Worm (Caenorhabditis elegans) whole organism, L1 larva: ENCODE data around the gene F54D5.4.

Source experiments
- C34B4.2 ChIP-seq: sonication (generic microtip); optimal IDR thresholded peaks from 2 replicates; lab custom pipeline; 2017; ENCODE audit warnings: mild to moderate bottlenecking, missing genetic modification characterization, missing compliant biosample characterization
- ets-5 ChIP-seq: fragments of 200-800 bp; sonication (Bioruptor generic); IDR thresholded peaks from 2 replicates; pipeline ENCODE4 v1.3.6; 2022; ENCODE audit warnings: missing genetic modification characterization, missing compliant biosample characterization
- isw-1 ChIP-seq: fragments of 200-800 bp; sonication (Bioruptor generic); IDR thresholded peaks from 2 replicates; pipeline ENCODE4 v1.3.6; 2022; ENCODE audit warnings: missing genetic modification characterization, missing compliant biosample characterization
- lin-35 ChIP-seq, 2 experiments: fragments of 150-350 bp; optimal IDR thresholded peaks; 2 replicates each; lab custom pipeline; 2014; ENCODE audit warnings: missing biosample characterization in 2 of 2, missing genetic modification characterization in 2 of 2, missing genetic modification reagents in 2 of 2
- nhr-11 ChIP-seq: fragments of 150-350 bp; optimal IDR thresholded peaks from 2 replicates; lab custom pipeline; 2014; ENCODE audit warnings: missing biosample characterization, missing genetic modification characterization
- pax-3 ChIP-seq: fragments of 200-800 bp; sonication (Bioruptor generic); optimal IDR thresholded peaks from 2 replicates; lab custom pipeline; 2018; ENCODE audit warnings: mild to moderate bottlenecking, missing genetic modification characterization, moderate library complexity, missing compliant biosample characterization
- pqm-1 ChIP-seq: sonication (generic microtip); optimal IDR thresholded peaks from 3 replicates; lab custom pipeline; 2017; ENCODE audit warnings: missing biosample characterization, missing genetic modification characterization
- ztf-11 ChIP-seq, 2 experiments: sonication (generic microtip); optimal IDR thresholded peaks; 2 replicates each; lab custom pipeline; 2016 to 2017; ENCODE audit warnings: missing genetic modification characterization in 2 of 2, missing biosample characterization in 1 of 2, missing compliant biosample characterization in 1 of 2

- no peak for TF ChIP-seq nhr-11 (tag; lab: Kevin White, UChicago)
- TF ChIP-seq ets-5 (GFP tag; lab: Robert Waterston, UW): no peak
- no peak for TF ChIP-seq lin-35 (GFP tag; optimal IDR thresholded peaks at IDR 0.05; lab: Kevin White, UChicago)
- no peak for TF ChIP-seq pqm-1
- TF ChIP-seq isw-1 (GFP tag; lab: Robert Waterston, UW): no peak
- TF ChIP-seq ztf-11 (tag; optimal IDR thresholded peaks at IDR 0.05; lab: Kevin White, UChicago): no peak
- no peak for TF ChIP-seq C34B4.2
- no peak for TF ChIP-seq pax-3 (tag; lab: Kevin White, UChicago)
These were observed 14.0 kb upstream of the F54D5.4 start, which contains the start of gene F54D5.24 for ce11 chrII:11555634-11556033.
